Worm (Caenorhabditis elegans) whole organism, young adult: ENCODE results near the gene C05D12.5.

Source experiments
- B0261.1 ChIP-seq: sonication (generic microtip); optimal IDR thresholded peaks from 2 replicates; lab custom pipeline; 2016; ENCODE audit warnings: mild to moderate bottlenecking, missing genetic modification characterization, moderate library complexity, missing compliant biosample characterization
- C06A6.2 ChIP-seq: fragments of 200-800 bp; sonication (Bioruptor generic); conservative IDR thresholded peaks from 2 replicates; pipeline ENCODE4 v1.3.6; 2022; ENCODE audit warnings: missing genetic modification characterization, missing compliant biosample characterization
- F10E7.11 ChIP-seq: sonication (generic microtip); optimal IDR thresholded peaks from 2 replicates; lab custom pipeline; 2017; ENCODE audit warnings: mild to moderate bottlenecking, missing genetic modification characterization, moderate library complexity, missing compliant biosample characterization
- F39B2.1 ChIP-seq: fragments of 200-800 bp; sonication (Bioruptor generic); IDR thresholded peaks from 2 replicates; pipeline ENCODE4 v1.3.6; 2022; ENCODE audit warnings: missing genetic modification reagents, missing genetic modification characterization, missing compliant biosample characterization
- F49E8.2 ChIP-seq: sonication (generic microtip); optimal IDR thresholded peaks from 3 replicates; lab custom pipeline; 2017; ENCODE audit warnings: missing genetic modification characterization, mild to moderate bottlenecking, missing compliant biosample characterization, antibody characterized with exemption, moderate library complexity; ENCODE audit not compliant: insufficient read depth
- aptf-3 ChIP-seq: fragments of 200-800 bp; sonication (Bioruptor generic); IDR thresholded peaks from 2 replicates; pipeline ENCODE4 v1.3.6; 2022; ENCODE audit warnings: missing genetic modification characterization, missing compliant biosample characterization
- bed-2 ChIP-seq: fragments of 200-800 bp; sonication (Bioruptor generic); IDR thresholded peaks from 2 replicates; pipeline ENCODE4 v1.3.6; 2022; ENCODE audit warnings: missing genetic modification reagents, missing genetic modification characterization, missing compliant biosample characterization
- ceh-91 ChIP-seq: fragments of 200-800 bp; sonication (Bioruptor generic); IDR thresholded peaks from 2 replicates; pipeline ENCODE4 v1.3.6; 2022; ENCODE audit warnings: missing genetic modification reagents, missing genetic modification characterization, missing compliant biosample characterization
- him-1 ChIP-seq: sonication (generic microtip); optimal IDR thresholded peaks from 2 replicates; lab custom pipeline; 2016; ENCODE audit warnings: missing genotype, missing genetic modification reagents, missing genetic modification characterization, missing compliant biosample characterization
- hlh-26 ChIP-seq: fragments of 200-800 bp; sonication (Bioruptor generic); conservative IDR thresholded peaks from 2 replicates; pipeline ENCODE4 v1.3.6; 2022; ENCODE audit warnings: missing genetic modification reagents, missing genetic modification characterization, missing compliant biosample characterization
- lin-35 ChIP-seq, 3 experiments: fragments of 150-350 bp in 2 of 3; sonication (generic microtip) in 1 of 3; optimal IDR thresholded peaks; 2 replicates each; lab custom pipeline; 2014 to 2018; ENCODE audit warnings: missing biosample characterization in 3 of 3, missing genetic modification characterization in 3 of 3, missing genetic modification reagents in 3 of 3
- unc-62 ChIP-seq: fragments of 150-350 bp; optimal IDR thresholded peaks from 2 replicates; lab custom pipeline; 2014; ENCODE audit warnings: missing biosample characterization, missing genetic modification reagents, missing genetic modification characterization
- zim-3 ChIP-seq: sonication (generic microtip); optimal IDR thresholded peaks from 2 replicates; lab custom pipeline; 2017; ENCODE audit warnings: mild to moderate bottlenecking, missing genetic modification characterization, moderate library complexity, missing compliant biosample characterization

DNA sequence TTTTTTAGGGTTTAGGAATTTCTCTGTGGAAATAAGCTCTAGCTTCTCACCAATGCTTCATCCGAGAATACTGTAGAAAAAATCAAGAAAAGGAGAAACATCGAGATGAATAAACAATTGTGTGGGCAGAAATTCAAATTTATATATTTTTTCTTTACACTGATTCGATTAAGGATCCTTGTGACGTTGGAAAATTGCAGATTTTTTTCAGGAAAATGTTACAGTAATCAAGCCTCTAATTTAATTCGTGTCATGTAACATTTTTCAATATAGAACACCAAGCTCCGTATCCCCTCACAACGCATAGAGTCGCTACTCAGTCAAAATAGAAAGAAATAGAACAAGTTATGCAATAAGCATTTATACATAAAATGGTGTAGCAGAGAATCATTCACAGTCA lies 42.4 kb downstream of the C05D12.5 start, which contains the start of gene W02B12.16:
- TF ChIP-seq ceh-91 (GFP tag; lab: Robert Waterston, UW) (no peak), F39B2.1 (GFP tag; lab: Robert Waterston, UW) (no peak), him-1 (no peak), F10E7.11 (no peak), hlh-26 (GFP tag; lab: Robert Waterston, UW) (no peak), unc-62 (no peak), bed-2 (GFP tag; lab: Robert Waterston, UW) (no peak), zim-3 (tag; lab: Kevin White, UChicago) (no peak), F49E8.2 (tag; lab: Kevin White, UChicago) (no peak), C06A6.2 (GFP tag; lab: Robert Waterston, UW) (no peak), lin-35 (GFP tag; optimal IDR thresholded peaks at IDR 0.05; lab: Kevin White, UChicago) (no peak), B0261.1 (tag; lab: Kevin White, UChicago) (no peak), aptf-3 (GFP tag; lab: Robert Waterston, UW) (no peak)
